Worm (Caenorhabditis elegans) whole organism, L1 larva: Measurements from ENCODE around the gene F54E2.5.

Source experiments
- C16A3.4 ChIP-seq: fragments of 150-350 bp; optimal IDR thresholded peaks from 2 replicates; lab custom pipeline; 2014; ENCODE audit warnings: missing biosample characterization, missing genetic modification characterization
- F16B12.6 ChIP-seq: fragments of 150-350 bp; optimal IDR thresholded peaks from 2 replicates; lab custom pipeline; 2014; ENCODE audit warnings: missing biosample characterization, missing genetic modification characterization
- Y116A8C.19 ChIP-seq: sonication (generic microtip); optimal IDR thresholded peaks from 2 replicates; lab custom pipeline; 2016; ENCODE audit warnings: missing compliant biosample characterization, missing genetic modification characterization, borderline replicate concordance
- ceh-63 ChIP-seq: fragments of 200-800 bp; sonication (Bioruptor generic); optimal IDR thresholded peaks from 2 replicates; lab custom pipeline; 2018; ENCODE audit warnings: mild to moderate bottlenecking, missing genetic modification characterization, missing compliant biosample characterization
- ceh-82 ChIP-seq, 3 experiments: fragments of 150-350 bp in 1 of 3; sonication (generic microtip) in 2 of 3; optimal IDR thresholded peaks; 2 replicates each; lab custom pipeline; 2014 to 2017; ENCODE audit warnings: missing biosample characterization in 3 of 3, missing genetic modification characterization in 3 of 3
- ceh-88 ChIP-seq: fragments of 200-800 bp; sonication (Bioruptor generic); IDR thresholded peaks from 2 replicates; pipeline ENCODE4 v1.3.6; 2022; ENCODE audit warnings: missing genetic modification characterization, missing compliant biosample characterization
- ces-1 ChIP-seq: fragments of 150-350 bp; optimal IDR thresholded peaks from 2 replicates; lab custom pipeline; 2014; ENCODE audit warnings: missing biosample characterization, missing genetic modification reagents, missing genetic modification characterization
- efl-1 ChIP-seq, 4 experiments: fragments of 150-350 bp; optimal IDR thresholded peaks in 3 of 4; peaks in 1 of 4; 1 replicate in 1 of 4; 2 replicates in 3 of 4; lab custom pipeline; 2014; ENCODE audit warnings: missing biosample characterization in 2 of 4, missing genetic modification characterization in 2 of 4, missing genetic modification reagents in 2 of 4
- egl-13 ChIP-seq: sonication (generic microtip); optimal IDR thresholded peaks from 2 replicates; lab custom pipeline; 2016; ENCODE audit warnings: missing genotype, missing genetic modification reagents, missing genetic modification characterization, missing compliant biosample characterization
- egl-27 ChIP-seq, 2 experiments: fragments of 150-350 bp in 1 of 2; sonication (generic microtip); optimal IDR thresholded peaks; 3 replicates each; lab custom pipeline; 2017 to 2018; ENCODE audit warnings: missing biosample characterization in 2 of 2, missing genetic modification characterization in 2 of 2, missing genetic modification reagents in 2 of 2
- fkh-4 ChIP-seq: sonication (generic microtip); optimal IDR thresholded peaks from 2 replicates; lab custom pipeline; 2016; ENCODE audit warnings: missing compliant biosample characterization, missing genetic modification characterization, borderline replicate concordance
- fkh-8 ChIP-seq: sonication (generic microtip); optimal IDR thresholded peaks from 2 replicates; lab custom pipeline; 2016; ENCODE audit warnings: mild to moderate bottlenecking, missing genetic modification characterization, missing compliant biosample characterization
- fos-1 ChIP-seq: fragments of 150-350 bp; optimal IDR thresholded peaks from 2 replicates; lab custom pipeline; 2014; ENCODE audit warnings: missing biosample characterization, missing genetic modification characterization
- hlh-17 ChIP-seq: fragments of 200-800 bp; sonication (Bioruptor generic); optimal IDR thresholded peaks from 2 replicates; lab custom pipeline; 2018; ENCODE audit warnings: missing genetic modification characterization, mild to moderate bottlenecking, missing compliant biosample characterization, moderate library complexity, borderline replicate concordance
- hlh-4 ChIP-seq: sonication (generic microtip); optimal IDR thresholded peaks from 2 replicates; lab custom pipeline; 2016; ENCODE audit warnings: mild to moderate bottlenecking, missing genetic modification characterization, missing compliant biosample characterization
- lin-14 ChIP-seq: fragments of 200-800 bp; sonication (Bioruptor generic); optimal IDR thresholded peaks from 2 replicates; lab custom pipeline; 2018; ENCODE audit warnings: mild to moderate bottlenecking, missing genetic modification characterization, moderate library complexity, missing compliant biosample characterization
- lin-15B ChIP-seq: fragments of 150-350 bp; sonication (generic microtip); optimal IDR thresholded peaks from 3 replicates; lab custom pipeline; 2014; ENCODE audit warnings: missing biosample characterization, missing genetic modification characterization
- mab-9 ChIP-seq: fragments of 200-800 bp; sonication (Bioruptor generic); IDR thresholded peaks from 2 replicates; pipeline ENCODE4 v1.3.6; 2022; ENCODE audit warnings: missing genetic modification reagents, missing genetic modification characterization, missing compliant biosample characterization
- mep-1 ChIP-seq: fragments of 150-350 bp; optimal IDR thresholded peaks from 2 replicates; lab custom pipeline; 2014; ENCODE audit warnings: missing biosample characterization, missing genetic modification characterization
- nhr-11 ChIP-seq: fragments of 150-350 bp; optimal IDR thresholded peaks from 2 replicates; lab custom pipeline; 2014; ENCODE audit warnings: missing biosample characterization, missing genetic modification characterization
- nhr-19 ChIP-seq: fragments of 200-800 bp; sonication (Bioruptor generic); conservative IDR thresholded peaks from 2 replicates; pipeline ENCODE4 v1.3.6; 2022; ENCODE audit warnings: missing genetic modification characterization, missing compliant biosample characterization
- nhr-76 ChIP-seq: sonication (generic microtip); optimal IDR thresholded peaks from 2 replicates; lab custom pipeline; 2017; ENCODE audit warnings: missing biosample characterization, missing genetic modification characterization
- nhr-85 ChIP-seq: sonication (generic microtip); peaks from one replicate; lab custom pipeline; 2016; ENCODE audit warnings: missing genetic modification characterization, inconsistent platforms, missing compliant biosample characterization
- nhr-90 ChIP-seq: sonication (generic microtip); optimal IDR thresholded peaks from 2 replicates; lab custom pipeline; 2016; ENCODE audit warnings: mild to moderate bottlenecking, missing genetic modification characterization, missing compliant biosample characterization; ENCODE audit not compliant: poor library complexity
- pag-3 ChIP-seq: sonication (generic microtip); optimal IDR thresholded peaks from 2 replicates; lab custom pipeline; 2017; ENCODE audit warnings: missing genetic modification characterization, mild to moderate bottlenecking, missing compliant biosample characterization, antibody characterized with exemption, borderline replicate concordance; ENCODE audit not compliant: insufficient read depth
- pqm-1 ChIP-seq: sonication (generic microtip); optimal IDR thresholded peaks from 3 replicates; lab custom pipeline; 2017; ENCODE audit warnings: missing biosample characterization, missing genetic modification characterization
- snpc-4 ChIP-seq: fragments of 150-350 bp; optimal IDR thresholded peaks from 2 replicates; lab custom pipeline; 2014; ENCODE audit warnings: missing biosample characterization, missing genetic modification characterization
- snu-23 ChIP-seq: sonication (generic microtip); optimal IDR thresholded peaks from 2 replicates; lab custom pipeline; 2016; ENCODE audit warnings: missing genetic modification characterization, missing compliant biosample characterization
- unc-130 ChIP-seq: fragments of 150-350 bp; optimal IDR thresholded peaks from 2 replicates; lab custom pipeline; 2017; ENCODE audit warnings: missing biosample characterization, missing genetic modification characterization, inconsistent platforms
- unc-30 ChIP-seq: sonication (generic microtip); optimal IDR thresholded peaks from 2 replicates; lab custom pipeline; 2017; ENCODE audit warnings: missing biosample characterization, missing genetic modification characterization
- unc-86 ChIP-seq: sonication (generic microtip); optimal IDR thresholded peaks from 2 replicates; lab custom pipeline; 2016; ENCODE audit warnings: missing genetic modification characterization, missing compliant biosample characterization
- vab-15 ChIP-seq: sonication (generic microtip); optimal IDR thresholded peaks from 2 replicates; lab custom pipeline; 2017; ENCODE audit warnings: missing genotype, mild to moderate bottlenecking, missing genetic modification characterization, missing compliant biosample characterization
- zag-1 ChIP-seq: fragments of 150-350 bp; optimal IDR thresholded peaks from 2 replicates; lab custom pipeline; 2014; ENCODE audit warnings: missing biosample characterization, missing genetic modification characterization
- zip-4 ChIP-seq: fragments of 200-800 bp; sonication (Bioruptor generic); optimal IDR thresholded peaks from 2 replicates; lab custom pipeline; 2018; ENCODE audit warnings: mild to moderate bottlenecking, missing genetic modification characterization, moderate library complexity, missing compliant biosample characterization

The F54E2.5 gene

DNA sequence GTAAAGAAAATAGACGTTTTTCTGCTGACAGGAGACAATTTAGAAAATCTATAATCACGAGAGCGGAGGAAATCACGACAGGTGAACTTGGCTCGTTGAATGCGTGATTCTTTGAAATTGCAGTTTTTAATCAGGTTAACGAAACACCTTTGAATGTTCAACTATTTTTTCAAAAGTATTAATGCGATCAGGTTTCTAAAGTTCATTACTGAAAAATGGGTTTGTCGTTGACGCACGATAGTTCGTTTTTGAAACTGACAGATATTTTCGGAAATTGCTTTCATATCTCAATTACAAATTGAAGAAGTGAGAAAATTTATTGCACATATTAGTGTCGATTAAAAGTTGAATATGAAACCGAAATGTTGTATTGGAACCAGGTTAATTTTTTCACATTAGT lies at the start of gene F54E2.5:
F54E2.5 (minus strand) TSS at position 101 of the 400 bp plus-strand sequence.
- peak; percentile 31 for TF ChIP-seq hlh-4
- TF ChIP-seq efl-1 (optimal IDR thresholded peaks at IDR 0.05; lab: Kevin White, UChicago), result no peak
- TF ChIP-seq efl-1 (GFP tag; optimal IDR thresholded peaks at IDR 0.05 in 1 of 2; lab: Kevin White, UChicago), result peak in 1 of 2 experiments; percentile 2
- TF ChIP-seq mep-1, result no peak

DNA sequence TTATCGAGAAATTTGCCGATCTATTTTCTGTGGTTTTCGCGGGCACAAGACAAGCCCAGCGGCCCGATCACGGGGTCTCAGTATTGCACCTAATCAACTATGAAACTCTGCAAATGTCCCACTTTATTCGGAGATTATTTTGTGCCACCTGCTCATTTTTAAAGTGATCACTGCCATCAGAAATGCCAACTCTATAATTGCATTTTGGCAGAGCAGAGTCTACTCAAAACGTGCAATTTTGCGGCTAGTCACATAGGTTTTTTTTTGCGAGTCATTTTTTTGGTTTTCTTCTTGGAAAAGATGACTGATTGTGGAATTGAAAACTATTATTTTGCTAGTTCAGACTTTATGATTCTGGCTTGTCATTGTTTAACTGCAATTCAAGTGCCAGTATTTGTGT lies 49.0 kb upstream of the F54E2.5 start, which contains the start of gene srh-240:
srh-240 (plus strand) TSS at position 301 of the 400 bp plus-strand sequence.
- TF ChIP-seq fkh-8 (peak; percentile 58), mep-1 (no peak)

DNA sequence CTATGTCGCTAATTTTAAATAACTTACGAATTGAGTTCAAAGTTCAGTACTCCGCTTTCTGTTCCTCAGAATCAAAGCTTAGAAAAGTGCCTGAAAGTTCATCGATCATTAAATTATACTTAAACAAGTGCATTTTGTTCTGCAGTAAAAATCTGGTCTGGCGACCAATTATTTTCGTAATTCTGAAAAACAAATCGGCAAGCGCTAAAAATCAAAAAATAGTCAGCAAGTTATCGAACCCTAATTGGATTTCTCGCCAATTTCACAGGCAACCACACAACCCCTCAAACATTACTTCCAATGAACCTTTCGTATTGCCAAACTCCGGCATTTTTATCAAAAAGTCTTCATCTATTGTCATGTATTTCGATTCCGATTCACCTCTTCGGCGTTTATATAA lies 47.2 kb upstream of the F54E2.5 start, which contains the start of gene srh-272:
srh-272 (plus strand) TSS at position 301 of the 400 bp plus-strand sequence.
- TF ChIP-seq hlh-17 (GFP tag; lab: Kevin White, UChicago) (no peak), Y116A8C.19 (tag; lab: Kevin White, UChicago) (no peak), zag-1 (tag; lab: Kevin White, UChicago) (no peak), vab-15 (tag; lab: Kevin White, UChicago) (no peak), nhr-76 (no peak), snu-23 (GFP tag; lab: Kevin White, UChicago) (no peak), nhr-90 (no peak), C16A3.4 (tag; lab: Kevin White, UChicago) (no peak), nhr-85 (no peak), pqm-1 (tag; lab: Kevin White, UChicago) (no peak), ceh-82 (tag; optimal IDR thresholded peaks at IDR 0.05; lab: Kevin White, UChicago) (no peak), fkh-4 (tag; lab: Kevin White, UChicago) (no peak), fos-1 (tag; lab: Kevin White, UChicago) (no peak), nhr-19 (no peak)

DNA sequence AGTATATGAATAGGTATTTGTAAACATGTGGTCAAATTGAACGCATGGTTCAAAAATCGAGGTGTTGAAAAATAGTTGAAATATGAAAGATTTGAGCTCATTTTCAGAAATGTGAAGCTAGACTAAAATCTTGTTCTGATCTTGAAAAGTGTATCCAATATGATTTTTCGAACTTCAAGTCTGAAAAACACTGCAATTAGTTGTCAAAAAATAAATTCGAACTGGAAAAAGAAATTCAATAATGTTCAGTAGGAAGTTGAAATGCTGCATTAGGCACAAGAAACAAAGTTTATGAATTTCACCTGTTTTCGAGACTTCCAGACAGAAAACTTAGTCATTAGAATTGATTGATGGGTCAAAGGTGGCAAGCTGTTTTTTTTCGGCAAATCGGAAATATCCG lies 45.6 kb upstream of the F54E2.5 start, which contains the start of gene srh-270:
srh-270 (minus strand) TSS at position 101 of the 400 bp plus-strand sequence.
- TF ChIP-seq ceh-63 (GFP tag; lab: Kevin White, UChicago), result no peak
- no peak for TF ChIP-seq unc-86 (tag; lab: Kevin White, UChicago)
- no peak for TF ChIP-seq egl-13
- TF ChIP-seq ceh-88 (GFP tag; lab: Robert Waterston, UW), result no peak
- no peak for TF ChIP-seq snpc-4
- no peak for TF ChIP-seq nhr-19
- TF ChIP-seq unc-130 (tag; lab: Kevin White, UChicago), result no peak

DNA sequence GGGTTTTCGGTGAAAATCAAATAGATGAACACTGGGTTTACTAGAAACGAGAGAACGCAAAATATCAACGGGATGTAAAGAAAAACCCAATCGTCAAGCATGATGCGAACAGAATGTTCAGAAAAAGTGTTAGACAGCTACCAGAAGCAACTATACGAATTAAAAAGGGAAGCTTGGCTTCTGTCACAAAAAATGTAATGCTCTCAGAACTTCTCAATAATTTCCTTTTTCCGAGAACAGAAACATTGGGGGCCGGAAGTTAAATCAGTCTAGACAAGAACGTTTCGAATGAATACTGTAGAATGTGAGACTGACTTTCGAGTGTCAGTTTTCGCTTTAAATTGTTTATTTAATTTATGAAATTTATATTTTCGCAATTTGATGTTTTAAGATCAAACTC lies 43.9 kb upstream of the F54E2.5 start, which contains the start of gene srj-54:
srj-54 (minus strand) TSS at position 101 of the 400 bp plus-strand sequence.
- TF ChIP-seq lin-15B (tag; lab: Kevin White, UChicago) (no peak), F16B12.6 (tag; lab: Kevin White, UChicago) (no peak), snu-23 (GFP tag; lab: Kevin White, UChicago) (no peak), lin-14 (GFP tag; lab: Kevin White, UChicago) (no peak), nhr-11 (tag; lab: Kevin White, UChicago) (no peak), mab-9 (GFP tag; lab: Robert Waterston, UW) (no peak), zip-4 (no peak), pag-3 (tag; lab: Kevin White, UChicago) (no peak), unc-130 (tag; lab: Kevin White, UChicago) (no peak), egl-27 (tag; optimal IDR thresholded peaks at IDR 0.05; lab: Kevin White, UChicago) (no peak), ces-1 (GFP tag; lab: Kevin White, UChicago) (no peak), unc-30 (tag; lab: Kevin White, UChicago) (no peak)
